Fruit fly (Drosophila melanogaster) whole organism, prepupa: ENCODE data around the gene CG31872.

Experiments used
- CG3032 ChIP-seq: fragments of 200-800 bp; optimal IDR thresholded peaks from 2 replicates; lab custom pipeline; 2019; ENCODE audit warnings: missing biosample characterization, mild to moderate bottlenecking, missing genetic modification characterization, moderate library complexity
- CG4318 ChIP-seq: fragments of 200-800 bp; sonication (Bioruptor generic); optimal IDR thresholded peaks from 3 replicates; lab custom pipeline; 2017; ENCODE audit warnings: missing biosample characterization, mild to moderate bottlenecking, missing genetic modification characterization
- CG6276 ChIP-seq: fragments of 200-800 bp; sonication (Bioruptor generic); optimal IDR thresholded peaks from 2 replicates; lab custom pipeline; 2017; ENCODE audit warnings: missing biosample characterization, mild to moderate bottlenecking, missing genetic modification characterization
- CG6854 ChIP-seq: fragments of 200-800 bp; sonication (Bioruptor generic); optimal IDR thresholded peaks from 2 replicates; lab custom pipeline; 2017; ENCODE audit warnings: missing biosample characterization, mild to moderate bottlenecking, missing genetic modification characterization
- CG7368 ChIP-seq: fragments of 200-800 bp; sonication (Bioruptor generic); optimal IDR thresholded peaks from 3 replicates; lab custom pipeline; 2016; ENCODE audit warnings: missing biosample characterization, missing genetic modification characterization
- CG8319 ChIP-seq: fragments of 200-800 bp; sonication (Bioruptor generic); optimal IDR thresholded peaks from 3 replicates; lab custom pipeline; 2016; ENCODE audit warnings: missing biosample characterization, missing genetic modification characterization
- Lpt ChIP-seq: fragments of 200-800 bp; sonication (Bioruptor generic); optimal IDR thresholded peaks from 3 replicates; lab custom pipeline; 2016; ENCODE audit warnings: missing biosample characterization, missing genetic modification characterization
- Sox15 ChIP-seq: fragments of 200-800 bp; sonication (Bioruptor generic); optimal IDR thresholded peaks from 3 replicates; lab custom pipeline; 2016; ENCODE audit warnings: missing biosample characterization, missing genetic modification characterization
- eg ChIP-seq: fragments of 200-800 bp; sonication (Bioruptor generic); IDR thresholded peaks from 3 replicates; pipeline ENCODE4 v1.3.6; 2022; ENCODE audit warnings: missing biosample characterization, missing genetic modification characterization
- esn ChIP-seq: fragments of 200-800 bp; sonication (Bioruptor generic); optimal IDR thresholded peaks from 2 replicates; lab custom pipeline; 2016; ENCODE audit warnings: missing biosample characterization, mild to moderate bottlenecking, missing genetic modification characterization, moderate library complexity
- fkh ChIP-seq: fragments of 200-800 bp; sonication (Bioruptor generic); optimal IDR thresholded peaks from 3 replicates; lab custom pipeline; 2017; ENCODE audit warnings: missing biosample characterization, mild to moderate bottlenecking, missing genetic modification characterization, moderate library complexity

- no peak for TF ChIP-seq CG6276 (GFP tag; lab: Kevin White, UChicago)
- no peak for TF ChIP-seq CG4318
- TF ChIP-seq fkh (GFP tag; lab: Kevin White, UChicago) = no peak
- TF ChIP-seq eg (GFP tag; lab: Robert Waterston, UW) = no peak
- no peak for TF ChIP-seq CG8319 (GFP tag; lab: Kevin White, UChicago)
- no peak for TF ChIP-seq CG3032 (tag; lab: Kevin White, UChicago)
- no peak for TF ChIP-seq Sox15
- TF ChIP-seq esn (GFP tag; lab: Kevin White, UChicago) = no peak
- TF ChIP-seq CG7368 (GFP tag; lab: Kevin White, UChicago) = no peak
- TF ChIP-seq CG6854 = no peak
- no peak for TF ChIP-seq Lpt (GFP tag; lab: Kevin White, UChicago)
Observed at dm6 chr2L:10651313-10651712, 11.6 kb downstream of the CG31872 start, which contains the start of gene dbf.
